Fruit fly (Drosophila melanogaster) whole organism, embryonic: ENCODE measurements around the gene CG17187.

Source experiments
- Abd-B ChIP-seq: fragments of 200-800 bp; sonication (Bioruptor generic); optimal IDR thresholded peaks from 2 replicates; lab custom pipeline; 2018; ENCODE audit warnings: missing biosample characterization, mild to moderate bottlenecking, missing genetic modification characterization, moderate library complexity
- CG10274 ChIP-seq: fragments of 200-800 bp; sonication (Bioruptor generic); optimal IDR thresholded peaks from 3 replicates; lab custom pipeline; 2017; ENCODE audit warnings: missing biosample characterization, mild to moderate bottlenecking, missing genetic modification characterization
- CG10543 ChIP-seq: fragments of 200-800 bp; sonication (Bioruptor generic); optimal IDR thresholded peaks from 3 replicates; lab custom pipeline; 2017; ENCODE audit warnings: missing biosample characterization, mild to moderate bottlenecking, missing genetic modification characterization, moderate library complexity
- CG10654 ChIP-seq: fragments of 200-800 bp; sonication (Bioruptor generic); optimal IDR thresholded peaks from 2 replicates; lab custom pipeline; 2016; ENCODE audit warnings: missing biosample characterization, missing genetic modification characterization
- CG12219 ChIP-seq: fragments of 200-800 bp; sonication (Bioruptor generic); optimal IDR thresholded peaks from 3 replicates; lab custom pipeline; 2018; ENCODE audit warnings: missing biosample characterization, mild to moderate bottlenecking, missing genetic modification characterization
- CG1602 ChIP-seq: fragments of 200-800 bp; sonication (Bioruptor generic); optimal IDR thresholded peaks from 3 replicates; lab custom pipeline; 2016; ENCODE audit warnings: missing biosample characterization, missing genetic modification characterization
- CG17328 ChIP-seq: fragments of 200-800 bp; sonication (Bioruptor generic); IDR thresholded peaks from 2 replicates; pipeline ENCODE4 v1.3.6; 2022; ENCODE audit warnings: missing biosample characterization, missing genetic modification characterization
- CG1832 ChIP-seq: fragments of 200-800 bp; sonication (Bioruptor generic); optimal IDR thresholded peaks from 2 replicates; lab custom pipeline; 2017; ENCODE audit warnings: missing biosample characterization, mild to moderate bottlenecking, missing genetic modification characterization, inconsistent platforms
- CG30403 ChIP-seq: fragments of 200-800 bp; sonication (Bioruptor generic); optimal IDR thresholded peaks from 3 replicates; lab custom pipeline; 2016; ENCODE audit warnings: missing biosample characterization, missing genetic modification characterization
- CG32767 ChIP-seq: fragments of 200-800 bp; sonication (Bioruptor generic); IDR thresholded peaks from 2 replicates; pipeline ENCODE4 v1.3.6; 2022; ENCODE audit warnings: missing biosample characterization, missing genetic modification characterization
- CG4707 ChIP-seq: fragments of 200-800 bp; sonication (Bioruptor generic); optimal IDR thresholded peaks from 2 replicates; lab custom pipeline; 2018; ENCODE audit warnings: missing biosample characterization, mild to moderate bottlenecking, missing genetic modification characterization, moderate library complexity
- CG7372 ChIP-seq: fragments of 200-800 bp; sonication (Bioruptor generic); IDR thresholded peaks from 2 replicates; pipeline ENCODE4 v1.3.6; 2022; ENCODE audit warnings: missing biosample characterization, missing genetic modification characterization
- CG7839 ChIP-seq: fragments of 200-800 bp; sonication (Bioruptor generic); optimal IDR thresholded peaks from 3 replicates; lab custom pipeline; 2018; ENCODE audit warnings: missing biosample characterization, mild to moderate bottlenecking, missing genetic modification characterization, moderate library complexity
- CG8478 ChIP-seq: fragments of >200 bp; optimal IDR thresholded peaks from 2 replicates; lab custom pipeline; 2018
- CG8924 ChIP-seq: fragments of 200-800 bp; optimal IDR thresholded peaks from 3 replicates; lab custom pipeline; 2019; ENCODE audit warnings: missing biosample characterization, mild to moderate bottlenecking, missing genetic modification characterization, moderate library complexity
- Dek ChIP-seq: fragments of 200-800 bp; sonication (Bioruptor generic); optimal IDR thresholded peaks from 3 replicates; lab custom pipeline; 2019; ENCODE audit warnings: missing biosample characterization, mild to moderate bottlenecking, missing genetic modification characterization, moderate library complexity
- Dp ChIP-seq: fragments of 200-800 bp; sonication (Bioruptor generic); optimal IDR thresholded peaks from 2 replicates; lab custom pipeline; 2018; ENCODE audit warnings: missing biosample characterization, mild to moderate bottlenecking, missing genetic modification characterization, moderate library complexity
- Drgx ChIP-seq: fragments of 200-800 bp; sonication (Bioruptor generic); IDR thresholded peaks from 2 replicates; pipeline ENCODE4 v1.3.6; 2022; ENCODE audit warnings: missing biosample characterization, missing genetic modification characterization
- ERR ChIP-seq: fragments of 200-800 bp; sonication (Bioruptor generic); optimal IDR thresholded peaks from 2 replicates; lab custom pipeline; 2016; ENCODE audit warnings: missing biosample characterization, missing genetic modification characterization
- Elba2 ChIP-seq: fragments of 200-800 bp; sonication (Bioruptor generic); optimal IDR thresholded peaks from 3 replicates; lab custom pipeline; 2016; ENCODE audit warnings: missing biosample characterization, missing genetic modification characterization
- Fer2 ChIP-seq: fragments of 200-800 bp; sonication (Bioruptor generic); optimal IDR thresholded peaks from 2 replicates; lab custom pipeline; 2018; ENCODE audit warnings: missing biosample characterization, mild to moderate bottlenecking, missing genetic modification characterization, moderate library complexity
- GATAe ChIP-seq: fragments of 200-800 bp; sonication (Bioruptor generic); conservative IDR thresholded peaks from 2 replicates; pipeline ENCODE4 v1.3.6; 2022; ENCODE audit warnings: missing biosample characterization, missing genetic modification characterization
- HmgD ChIP-seq: fragments of 200-800 bp; sonication (Bioruptor generic); optimal IDR thresholded peaks from 3 replicates; lab custom pipeline; 2016; ENCODE audit warnings: missing biosample characterization, missing genetic modification characterization
- Lhr ChIP-seq: fragments of 200-800 bp; sonication (Bioruptor generic); optimal IDR thresholded peaks from 3 replicates; lab custom pipeline; 2017; ENCODE audit warnings: mild to moderate bottlenecking, missing biosample characterization, missing genetic modification reagents, missing genetic modification characterization
- Lpt ChIP-seq: fragments of >200 bp; optimal IDR thresholded peaks from 2 replicates; lab custom pipeline; 2018; ENCODE audit warnings: missing biosample characterization, missing genetic modification characterization
- NC2β ChIP-seq: fragments of 200-800 bp; sonication (Bioruptor generic); optimal IDR thresholded peaks from 2 replicates; lab custom pipeline; 2016; ENCODE audit warnings: missing biosample characterization, missing genetic modification characterization
- NK7.1 ChIP-seq: fragments of 200-800 bp; sonication (Bioruptor generic); optimal IDR thresholded peaks from 3 replicates; lab custom pipeline; 2016; ENCODE audit warnings: missing biosample characterization, missing genetic modification characterization
- Opbp ChIP-seq: fragments of 200-800 bp; sonication (Bioruptor generic); IDR thresholded peaks from 3 replicates; pipeline ENCODE4 v1.3.6; 2022; ENCODE audit warnings: missing biosample characterization, missing genetic modification characterization; ENCODE audit not compliant: partially characterized antibody
- Ssrp ChIP-seq: fragments of 200-800 bp; sonication (Bioruptor generic); optimal IDR thresholded peaks from 2 replicates; lab custom pipeline; 2018; ENCODE audit warnings: missing biosample characterization, mild to moderate bottlenecking, missing genetic modification characterization, moderate library complexity
- ac ChIP-seq: fragments of 200-800 bp; sonication (Bioruptor generic); optimal IDR thresholded peaks from 3 replicates; lab custom pipeline; 2017; ENCODE audit warnings: missing biosample characterization, mild to moderate bottlenecking, missing genetic modification characterization
- ara ChIP-seq: fragments of 200-800 bp; sonication (Bioruptor generic); IDR thresholded peaks from 2 replicates; pipeline ENCODE4 v1.3.6; 2022; ENCODE audit warnings: missing biosample characterization, missing genetic modification characterization
- bcd ChIP-seq: fragments of 200-800 bp; sonication (Bioruptor generic); optimal IDR thresholded peaks from 2 replicates; lab custom pipeline; 2017; ENCODE audit warnings: missing biosample characterization, mild to moderate bottlenecking, missing genetic modification characterization
- bigmax ChIP-seq: fragments of 200-800 bp; sonication (Bioruptor generic); optimal IDR thresholded peaks from 2 replicates; lab custom pipeline; 2018; ENCODE audit warnings: missing biosample characterization, mild to moderate bottlenecking, missing genetic modification characterization
- bowl ChIP-seq: fragments of 200-800 bp; sonication (Bioruptor generic); IDR thresholded peaks from 2 replicates; pipeline ENCODE4 v1.3.6; 2022; ENCODE audit warnings: missing biosample characterization, missing genetic modification characterization
- bsh ChIP-seq, 2 experiments: fragments of 200-800 bp; sonication (Bioruptor generic); optimal IDR thresholded peaks; 2 replicates each; lab custom pipeline; 2017 to 2018; ENCODE audit warnings: mild to moderate bottlenecking in 2 of 2, missing biosample characterization in 2 of 2, missing genetic modification characterization in 2 of 2, moderate library complexity in 1 of 2
- cas ChIP-seq: fragments of 200-800 bp; sonication (Bioruptor generic); IDR thresholded peaks from 2 replicates; pipeline ENCODE4 v1.3.6; 2022; ENCODE audit warnings: missing biosample characterization, missing genetic modification characterization
- cg ChIP-seq: fragments of 200-800 bp; sonication (Bioruptor generic); optimal IDR thresholded peaks from 3 replicates; lab custom pipeline; 2019; ENCODE audit warnings: missing biosample characterization, mild to moderate bottlenecking, missing genetic modification characterization, moderate library complexity
- da ChIP-seq: fragments of 200-800 bp; sonication (Bioruptor generic); optimal IDR thresholded peaks from 2 replicates; lab custom pipeline; 2016; ENCODE audit warnings: missing biosample characterization, missing genetic modification characterization
- dati ChIP-seq: fragments of 200-800 bp; sonication (Bioruptor generic); IDR thresholded peaks from 2 replicates; pipeline ENCODE4 v1.3.6; 2022; ENCODE audit warnings: missing biosample characterization, missing genetic modification characterization
- dm ChIP-seq: fragments of 200-800 bp; sonication (Bioruptor generic); optimal IDR thresholded peaks from 3 replicates; lab custom pipeline; 2016; ENCODE audit warnings: missing biosample characterization, missing genetic modification characterization
- fd3F ChIP-seq: fragments of 200-800 bp; sonication (Bioruptor generic); optimal IDR thresholded peaks from 2 replicates; lab custom pipeline; 2018; ENCODE audit warnings: missing biosample characterization, mild to moderate bottlenecking, missing genetic modification characterization, moderate library complexity
- fru ChIP-seq: fragments of >200 bp; optimal IDR thresholded peaks from 2 replicates; lab custom pipeline; 2017
- gcm2 ChIP-seq: fragments of 200-800 bp; sonication (Bioruptor generic); optimal IDR thresholded peaks from 2 replicates; lab custom pipeline; 2016; ENCODE audit warnings: missing biosample characterization, missing genetic modification characterization
- h ChIP-seq: fragments of >200 bp; optimal IDR thresholded peaks from 2 replicates; lab custom pipeline; 2017
- jigr1 ChIP-seq: fragments of 200-800 bp; sonication (Bioruptor generic); IDR thresholded peaks from 3 replicates; pipeline ENCODE4 v1.3.6; 2022; ENCODE audit warnings: missing biosample characterization, missing genetic modification characterization
- jumu ChIP-seq: fragments of 200-800 bp; sonication (Bioruptor generic); optimal IDR thresholded peaks from 3 replicates; lab custom pipeline; 2016; ENCODE audit warnings: missing biosample characterization, missing genetic modification characterization
- ken ChIP-seq: fragments of 200-800 bp; sonication (Bioruptor generic); IDR thresholded peaks from 3 replicates; pipeline ENCODE4 v1.3.6; 2022; ENCODE audit warnings: missing biosample characterization, missing genetic modification characterization
- klu ChIP-seq: fragments of 200-800 bp; sonication (Bioruptor generic); IDR thresholded peaks from 2 replicates; pipeline ENCODE4 v1.3.6; 2022; ENCODE audit warnings: missing biosample characterization, missing genetic modification characterization
- mam ChIP-seq: fragments of 200-800 bp; sonication (Bioruptor generic); optimal IDR thresholded peaks from 3 replicates; lab custom pipeline; 2016; ENCODE audit warnings: missing biosample characterization, missing genetic modification characterization
- odd ChIP-seq: fragments of 200-800 bp; sonication (Bioruptor generic); optimal IDR thresholded peaks from 2 replicates; lab custom pipeline; 2017; ENCODE audit warnings: missing biosample characterization, mild to moderate bottlenecking, missing genetic modification characterization
- slou ChIP-seq: fragments of 200-800 bp; sonication (Bioruptor generic); optimal IDR thresholded peaks from 3 replicates; lab custom pipeline; 2016; ENCODE audit warnings: missing biosample characterization, missing genetic modification characterization
- tna ChIP-seq: fragments of 200-800 bp; sonication (Bioruptor generic); IDR thresholded peaks from 2 replicates; pipeline ENCODE4 v1.3.6; 2022; ENCODE audit warnings: missing biosample characterization, missing genetic modification characterization; ENCODE audit not compliant: partially characterized antibody
- usp ChIP-seq: fragments of >200 bp; optimal IDR thresholded peaks from 2 replicates; lab custom pipeline; 2017; ENCODE audit warnings: missing biosample characterization, missing genetic modification characterization

CG17187 gene

dm6 chr3R:11214449-11214950 is 17.2 kb downstream of the CG17187 start, which contains the start of gene ZnT86D (continued):
- TF ChIP-seq slou (GFP tag; lab: Kevin White, UChicago) (peak; percentile 25), jumu (GFP tag; lab: Kevin White, UChicago) (peak; percentile 53), fru (lab: Kevin White, UChicago) (no peak), Abd-B (GFP tag; lab: Kevin White, UChicago) (peak; percentile 67), CG1832 (GFP tag; lab: Kevin White, UChicago) (no peak), dati (no peak), CG8478 (lab: Kevin White, UChicago) (no peak), NC2β (GFP tag; lab: Kevin White, UChicago) (peak; percentile 68), Ssrp (peak; percentile 36), cg (GFP tag; lab: Kevin White, UChicago) (no peak), gcm2 (GFP tag; lab: Kevin White, UChicago) (no peak), h (lab: Kevin White, UChicago) (no peak), ERR (GFP tag; lab: Kevin White, UChicago) (no peak), CG32767 (no peak), GATAe (GFP tag; lab: Robert Waterston, UW) (no peak), CG8924 (tag; lab: Kevin White, UChicago) (peak; percentile 69), dm (GFP tag; lab: Kevin White, UChicago) (peak; percentile 21), CG7372 (GFP tag; lab: Robert Waterston, UW) (no peak), bigmax (GFP tag; lab: Kevin White, UChicago) (peak; percentile 13), CG4707 (GFP tag; lab: Kevin White, UChicago) (no peak), tna (GFP tag; lab: Robert Waterston, UW) (no peak), bsh (GFP tag; optimal IDR thresholded peaks at IDR 0.05; lab: Kevin White, UChicago) (peak in 1 of 2 experiments; percentile 46), CG10654 (GFP tag; lab: Kevin White, UChicago) (peak; percentile 39), HmgD (GFP tag; lab: Kevin White, UChicago) (no peak), NK7.1 (GFP tag; lab: Kevin White, UChicago) (peak; percentile 39), bcd (GFP tag; lab: Kevin White, UChicago) (peak; percentile 68), CG17328 (GFP tag; lab: Robert Waterston, UW) (no peak), ara (GFP tag; lab: Robert Waterston, UW) (0 out of 2 replicates have a peak, but pooled peaks have one; percentile 8), CG7839 (peak; percentile 71), ken (0 out of 3 replicates have a peak, but pooled peaks have one; percentile 4), Fer2 (peak; percentile 64), Dp (GFP tag; lab: Kevin White, UChicago) (peak; percentile 6), bowl (GFP tag; lab: Robert Waterston, UW) (no peak), Dek (tag; lab: Kevin White, UChicago) (peak; percentile 72), CG1602 (peak; percentile 80), ac (GFP tag; lab: Kevin White, UChicago) (no peak), cas (GFP tag; lab: Robert Waterston, UW) (no peak), da (no peak), Drgx (no peak), CG30403 (GFP tag; lab: Kevin White, UChicago) (peak; percentile 59), klu (GFP tag; lab: Robert Waterston, UW) (peak; percentile 57; the same call in 1 of the 2 replicates), Lpt (no peak), jigr1 (GFP tag; lab: Robert Waterston, UW) (no peak), Opbp (GFP tag; lab: Robert Waterston, UW) (no peak), CG12219 (GFP tag; lab: Kevin White, UChicago) (no peak), Elba2 (GFP tag; lab: Kevin White, UChicago) (peak; percentile 75), odd (GFP tag; lab: Kevin White, UChicago) (peak; percentile 37), Lhr (GFP tag; lab: Kevin White, UChicago) (no peak), fd3F (GFP tag; lab: Kevin White, UChicago) (peak; percentile 35), CG10274 (no peak), usp (no peak), CG10543 (peak; percentile 87), mam (GFP tag; lab: Kevin White, UChicago) (peak; percentile 60)
